Fruit fly (Drosophila melanogaster) whole organism, embryonic: ENCODE results near the gene Kah.

Source experiments
- CG6689 ChIP-seq: fragments of 200-800 bp; sonication (Bioruptor generic); IDR thresholded peaks from 2 replicates; pipeline ENCODE4 v1.3.6; 2022; ENCODE audit warnings: missing biosample characterization, missing genetic modification characterization
- Stat92E ChIP-seq, 3 experiments: fragments of >200 bp in 2 of 3; fragments of 200-800 bp in 1 of 3; sonication (Bioruptor generic) in 1 of 3; optimal IDR thresholded peaks; 2 replicates each; lab custom pipeline; 2017 to 2019; ENCODE audit warnings: missing biosample characterization in 3 of 3, missing genetic modification characterization in 3 of 3, mild to moderate bottlenecking in 1 of 3, moderate library complexity in 1 of 3
- dati ChIP-seq: fragments of 200-800 bp; sonication (Bioruptor generic); IDR thresholded peaks from 2 replicates; pipeline ENCODE4 v1.3.6; 2022; ENCODE audit warnings: missing biosample characterization, missing genetic modification characterization
- fd64A ChIP-seq: fragments of 200-800 bp; sonication (Bioruptor generic); optimal IDR thresholded peaks from 3 replicates; lab custom pipeline; 2018; ENCODE audit warnings: missing biosample characterization, mild to moderate bottlenecking, missing genetic modification characterization
- fru ChIP-seq: fragments of >200 bp; optimal IDR thresholded peaks from 2 replicates; lab custom pipeline; 2017
- her ChIP-seq: fragments of 200-800 bp; sonication (Bioruptor generic); optimal IDR thresholded peaks from 2 replicates; lab custom pipeline; 2016; ENCODE audit warnings: missing biosample characterization, missing genetic modification characterization
- hkb ChIP-seq, 2 experiments: fragments of 200-800 bp in 1 of 2; fragments of >200 bp in 1 of 2; sonication (Bioruptor generic) in 1 of 2; IDR thresholded peaks in 1 of 2; optimal IDR thresholded peaks in 1 of 2; 2 replicates each; pipeline versions ENCODE4 v1.3.6 to Lab custom; 2017 to 2022; ENCODE audit warnings: missing biosample characterization in 1 of 2, missing genetic modification characterization in 1 of 2
- slbo ChIP-seq: fragments of 200-800 bp; sonication (Bioruptor generic); IDR thresholded peaks from 2 replicates; pipeline ENCODE4 v1.3.6; 2022; ENCODE audit warnings: missing biosample characterization, missing genetic modification characterization
- tgo ChIP-seq: fragments of 200-800 bp; sonication (Bioruptor generic); IDR thresholded peaks from 3 replicates; pipeline ENCODE4 v1.3.6; 2022; ENCODE audit warnings: missing biosample characterization, missing genetic modification characterization
- unc-4 ChIP-seq: fragments of 200-800 bp; sonication (Bioruptor generic); IDR thresholded peaks from 2 replicates; pipeline ENCODE4 v1.3.6; 2022; ENCODE audit warnings: missing biosample characterization, missing genetic modification characterization; ENCODE audit not compliant: partially characterized antibody

DNA sequence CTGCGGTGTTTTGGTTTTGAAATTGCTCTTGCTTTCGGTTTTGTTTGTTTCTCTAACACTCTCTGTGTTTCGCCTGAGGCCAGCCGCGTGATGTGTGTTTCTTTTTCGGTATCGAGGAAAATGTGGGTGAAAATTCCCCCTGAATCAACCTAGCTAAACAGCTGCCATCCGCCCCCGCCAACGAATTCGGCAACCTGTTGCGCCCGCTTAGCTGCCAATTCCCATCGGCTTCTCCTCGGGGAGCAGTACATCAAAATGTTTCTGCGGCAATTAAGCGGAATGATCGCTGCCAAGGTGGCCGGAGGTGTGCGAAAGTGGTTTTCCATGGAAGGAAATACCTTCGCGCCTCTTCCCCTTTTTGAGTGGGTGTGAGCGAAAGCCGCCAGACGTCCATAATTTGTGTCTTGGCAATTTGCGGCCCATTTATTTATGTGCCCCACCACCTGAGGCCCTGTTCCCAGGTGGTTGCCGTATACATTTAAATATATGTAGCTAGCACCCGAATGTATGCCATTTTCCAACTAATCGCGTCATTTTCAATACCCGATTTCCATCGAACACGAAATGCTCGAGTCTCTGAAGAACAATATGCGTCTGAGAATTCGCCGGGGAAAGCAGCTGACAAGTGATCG, 2.4 kb downstream of the Kah start:
- TF ChIP-seq dati: no peak
- TF ChIP-seq her (GFP tag; lab: Kevin White, UChicago): no peak
- TF ChIP-seq fd64A (GFP tag; lab: Kevin White, UChicago): no peak
- no peak for TF ChIP-seq Stat92E (GFP tag; optimal IDR thresholded peaks at IDR 0.05; lab: Kevin White, UChicago)
- TF ChIP-seq fru (lab: Kevin White, UChicago): no peak
- no peak for TF ChIP-seq tgo (GFP tag; lab: Robert Waterston, UW)
- no peak for TF ChIP-seq hkb (optimal IDR thresholded peaks at IDR 0.05; lab: Kevin White, UChicago)
- no peak for TF ChIP-seq hkb (GFP tag; IDR thresholded peaks at IDR 0.05; lab: Robert Waterston, UW)
- TF ChIP-seq CG6689: no peak
- TF ChIP-seq unc-4: no peak
- no peak for TF ChIP-seq slbo (GFP tag; lab: Robert Waterston, UW)
